Worm (Caenorhabditis elegans): ENCODE data around the gene snu-23.

DNA sequence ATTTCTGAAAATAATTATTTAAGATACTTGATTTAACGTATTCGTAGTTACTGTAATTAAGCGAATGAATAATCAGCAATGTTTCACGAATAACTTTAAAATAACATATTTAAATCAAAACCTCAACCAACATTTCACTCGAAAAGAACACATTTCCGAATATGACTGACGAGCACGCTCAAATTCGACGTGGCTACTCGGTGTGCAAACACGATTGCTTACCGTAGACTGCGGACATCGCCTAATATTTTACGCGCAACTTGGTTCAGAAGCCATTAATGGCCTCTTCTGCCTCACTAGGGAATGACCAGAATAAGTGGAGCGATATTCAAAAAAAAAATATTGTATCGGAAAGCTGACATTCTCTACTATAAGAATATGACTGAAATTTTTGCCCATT lies at the start of gene snu-23:
- TF ChIP-seq unc-39 (tag; optimal IDR thresholded peaks at IDR 0.05) (no peak), flh-1 (GFP tag; optimal IDR thresholded peaks at IDR 0.05) (no peak), ztf-11 (tag; optimal IDR thresholded peaks at IDR 0.05) (no peak), unc-62 (GFP tag; optimal IDR thresholded peaks at IDR 0.05) (no peak), snpc-4 (tag; optimal IDR thresholded peaks at IDR 0.05) (no peak), elt-3 (tag; optimal IDR thresholded peaks at IDR 0.05) (no peak), nhr-12 (tag; optimal IDR thresholded peaks at IDR 0.05) (no peak), nhr-28 (tag; optimal IDR thresholded peaks at IDR 0.05) (no peak), sptf-1 (tag; optimal IDR thresholded peaks at IDR 0.05) (no peak), nhr-237 (tag; optimal IDR thresholded peaks at IDR 0.05) (no peak), ceh-83 (GFP tag; optimal IDR thresholded peaks at IDR 0.05) (no peak), pha-4 (tag; optimal IDR thresholded peaks at IDR 0.05) (no peak), lin-13 (tag; optimal IDR thresholded peaks at IDR 0.05) (no peak)
